Worm (Caenorhabditis elegans) whole organism, mixed stage, embryonic: ENCODE data around the gene cyc-2.2.

Experiments
- M03D4.4 ChIP-seq: sonication (generic microtip); optimal IDR thresholded peaks from 2 replicates; lab custom pipeline; 2017; ENCODE audit warnings: mild to moderate bottlenecking, missing genetic modification characterization, missing compliant biosample characterization
- bed-3 ChIP-seq: fragments of 200-800 bp; sonication (Bioruptor generic); optimal IDR thresholded peaks from 3 replicates; lab custom pipeline; 2018; ENCODE audit warnings: mild to moderate bottlenecking, missing genetic modification characterization, moderate library complexity, missing compliant biosample characterization
- blmp-1 ChIP-seq: fragments of 150-350 bp; optimal IDR thresholded peaks from 2 replicates; lab custom pipeline; 2014; ENCODE audit warnings: missing biosample characterization, missing genetic modification characterization
- ceh-39 ChIP-seq: fragments of 150-350 bp; optimal IDR thresholded peaks from 2 replicates; lab custom pipeline; 2014; ENCODE audit warnings: missing biosample characterization, missing genetic modification characterization
- ceh-43 ChIP-seq: fragments of 200-800 bp; sonication (Bioruptor generic); optimal IDR thresholded peaks from 2 replicates; lab custom pipeline; 2018; ENCODE audit warnings: mild to moderate bottlenecking, missing genetic modification characterization, moderate library complexity, missing compliant biosample characterization
- ceh-83 ChIP-seq: fragments of 200-800 bp; sonication (Bioruptor generic); optimal IDR thresholded peaks from 2 replicates; lab custom pipeline; 2018; ENCODE audit warnings: mild to moderate bottlenecking, missing genetic modification characterization, missing compliant biosample characterization
- ces-1 ChIP-seq: fragments of 150-350 bp; optimal IDR thresholded peaks from 2 replicates; lab custom pipeline; 2014; ENCODE audit warnings: missing biosample characterization, missing genetic modification reagents, missing genetic modification characterization
- drap-1 ChIP-seq: fragments of 200-800 bp; sonication (Bioruptor generic); optimal IDR thresholded peaks from 3 replicates; lab custom pipeline; 2018; ENCODE audit warnings: mild to moderate bottlenecking, missing genetic modification characterization, missing compliant biosample characterization
- elt-1 ChIP-seq: sonication (generic microtip); optimal IDR thresholded peaks from 2 replicates; lab custom pipeline; 2017; ENCODE audit warnings: missing genetic modification characterization, mild to moderate bottlenecking, missing compliant biosample characterization, antibody characterized with exemption, moderate library complexity, borderline replicate concordance; ENCODE audit not compliant: insufficient read depth
- elt-3 ChIP-seq: fragments of 150-350 bp; optimal IDR thresholded peaks from 2 replicates; lab custom pipeline; 2014; ENCODE audit warnings: missing biosample characterization, missing genetic modification characterization
- flh-1 ChIP-seq: fragments of 200-800 bp; sonication (Bioruptor generic); optimal IDR thresholded peaks from 2 replicates; lab custom pipeline; 2018; ENCODE audit warnings: mild to moderate bottlenecking, missing genetic modification characterization, moderate library complexity, missing compliant biosample characterization
- ham-2 ChIP-seq: fragments of 200-800 bp; sonication (Bioruptor generic); optimal IDR thresholded peaks from 2 replicates; lab custom pipeline; 2018; ENCODE audit warnings: mild to moderate bottlenecking, missing genetic modification characterization, missing compliant biosample characterization
- hlh-1 ChIP-seq: fragments of 150-350 bp; optimal IDR thresholded peaks from 2 replicates; lab custom pipeline; 2014; ENCODE audit warnings: missing biosample characterization, missing genetic modification reagents, missing genetic modification characterization
- lin-13 ChIP-seq: fragments of 150-350 bp; optimal IDR thresholded peaks from 2 replicates; lab custom pipeline; 2014; ENCODE audit warnings: missing biosample characterization, missing genetic modification characterization
- lin-32 ChIP-seq: fragments of 200-800 bp; sonication (Bioruptor generic); optimal IDR thresholded peaks from 2 replicates; lab custom pipeline; 2018; ENCODE audit warnings: mild to moderate bottlenecking, missing genetic modification characterization, missing compliant biosample characterization
- lsy-2 ChIP-seq: fragments of 150-350 bp; optimal IDR thresholded peaks from 2 replicates; lab custom pipeline; 2014; ENCODE audit warnings: missing biosample characterization, missing genetic modification characterization
- mab-5 ChIP-seq: fragments of 150-350 bp; optimal IDR thresholded peaks from 2 replicates; lab custom pipeline; 2014; ENCODE audit warnings: missing biosample characterization, missing genetic modification characterization
- mep-1 ChIP-seq: fragments of 150-350 bp; optimal IDR thresholded peaks from 2 replicates; lab custom pipeline; 2017; ENCODE audit warnings: missing biosample characterization, missing genetic modification reagents, missing genetic modification characterization, inconsistent platforms
- mls-2 ChIP-seq: sonication (generic microtip); optimal IDR thresholded peaks from 2 replicates; lab custom pipeline; 2016; ENCODE audit warnings: mild to moderate bottlenecking, missing genetic modification characterization, moderate library complexity, missing compliant biosample characterization
- nhr-2 ChIP-seq: fragments of 150-350 bp; optimal IDR thresholded peaks from 2 replicates; lab custom pipeline; 2014; ENCODE audit warnings: missing biosample characterization, missing genetic modification characterization
- nhr-237 ChIP-seq: fragments of 150-350 bp; optimal IDR thresholded peaks from 2 replicates; lab custom pipeline; 2014; ENCODE audit warnings: missing biosample characterization, missing genetic modification characterization
- nhr-28 ChIP-seq: fragments of 150-350 bp; optimal IDR thresholded peaks from 2 replicates; lab custom pipeline; 2014; ENCODE audit warnings: missing biosample characterization, missing genetic modification characterization
- nhr-76 ChIP-seq: sonication (generic microtip); optimal IDR thresholded peaks from 2 replicates; lab custom pipeline; 2017; ENCODE audit warnings: missing biosample characterization, missing genetic modification characterization
- pha-4 ChIP-seq: fragments of 150-350 bp; optimal IDR thresholded peaks from 2 replicates; lab custom pipeline; 2018; ENCODE audit warnings: missing biosample characterization, missing genetic modification reagents, missing genetic modification characterization
- sem-2 ChIP-seq: fragments of 200-800 bp; sonication (Bioruptor generic); optimal IDR thresholded peaks from 2 replicates; lab custom pipeline; 2018; ENCODE audit warnings: mild to moderate bottlenecking, missing genetic modification characterization, missing compliant biosample characterization
- snpc-4 ChIP-seq: fragments of 150-350 bp; optimal IDR thresholded peaks from 2 replicates; lab custom pipeline; 2014; ENCODE audit warnings: missing biosample characterization, missing genetic modification characterization
- sptf-1 ChIP-seq: sonication (generic microtip); optimal IDR thresholded peaks from 2 replicates; lab custom pipeline; 2017; ENCODE audit warnings: mild to moderate bottlenecking, missing genetic modification characterization, moderate library complexity, missing compliant biosample characterization
- tbx-8 ChIP-seq: fragments of 200-800 bp; sonication (Bioruptor generic); optimal IDR thresholded peaks from 2 replicates; lab custom pipeline; 2018; ENCODE audit warnings: mild to moderate bottlenecking, missing genetic modification characterization, moderate library complexity, missing compliant biosample characterization
- unc-120 ChIP-seq: sonication (generic microtip); optimal IDR thresholded peaks from 2 replicates; lab custom pipeline; 2017; ENCODE audit warnings: missing genetic modification characterization, missing compliant biosample characterization; ENCODE audit not compliant: poor library complexity, severe bottlenecking
- unc-39 ChIP-seq: fragments of 150-350 bp; optimal IDR thresholded peaks from 2 replicates; lab custom pipeline; 2014; ENCODE audit warnings: missing biosample characterization, missing genetic modification characterization
- unc-62 ChIP-seq: fragments of 150-350 bp; optimal IDR thresholded peaks from 2 replicates; lab custom pipeline; 2014; ENCODE audit warnings: missing biosample characterization, missing genetic modification reagents, missing genetic modification characterization
- zip-8 ChIP-seq: fragments of 150-350 bp; optimal IDR thresholded peaks from 2 replicates; lab custom pipeline; 2014; ENCODE audit warnings: missing biosample characterization, missing genetic modification characterization
- ztf-11 ChIP-seq: fragments of 150-350 bp; optimal IDR thresholded peaks from 2 replicates; lab custom pipeline; 2014; ENCODE audit warnings: missing biosample characterization, missing genetic modification characterization

Gene cyc-2.2

DNA sequence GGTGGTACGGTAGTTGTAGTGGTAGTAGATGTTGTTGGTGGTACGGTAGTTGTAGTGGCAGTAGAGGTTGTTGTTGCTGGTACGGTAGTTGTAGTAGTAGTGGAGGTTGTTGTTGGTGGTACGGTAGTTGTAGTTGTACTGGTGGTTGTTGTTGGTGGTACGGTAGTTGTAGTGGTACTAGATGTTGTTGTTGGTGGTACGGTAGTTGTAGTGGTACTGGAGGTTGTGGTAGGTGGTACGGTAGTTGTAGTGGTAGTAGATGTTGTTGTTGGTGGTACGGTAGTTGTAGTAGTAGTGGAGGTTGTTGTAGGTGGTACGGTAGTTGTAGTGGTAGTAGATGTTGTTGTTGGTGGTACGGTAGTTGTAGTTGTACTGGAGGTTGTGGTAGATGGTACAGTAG is 21.0 kb upstream of the cyc-2.2 start:
- TF ChIP-seq flh-1 (GFP tag; lab: Kevin White, UChicago) (peak; percentile 19), mep-1 (tag; lab: Kevin White, UChicago) (no peak)

DNA sequence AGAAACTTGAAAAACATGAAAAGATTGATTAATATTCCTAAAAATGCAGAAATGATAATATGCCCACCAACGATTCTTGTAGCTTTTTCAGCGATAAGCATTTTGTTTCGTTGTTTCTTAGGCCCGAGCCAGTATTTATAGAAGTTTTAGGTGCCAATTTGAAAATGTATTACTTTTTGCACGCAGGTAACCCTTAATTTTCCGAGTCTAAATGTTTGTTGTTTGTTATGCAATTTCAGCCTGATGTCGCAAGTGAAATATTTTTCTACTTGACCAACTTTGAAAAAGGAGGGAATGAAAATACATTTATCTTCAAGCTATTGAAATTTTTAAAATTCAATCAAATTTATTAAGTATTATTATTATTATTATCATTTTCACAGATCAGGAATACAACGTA is 20.0 kb upstream of the cyc-2.2 start, which contains the start of gene srx-113:
srx-113 (minus strand) TSS at position 101 of the 400 bp plus-strand sequence.
- no peak for TF ChIP-seq lin-13 (tag; lab: Kevin White, UChicago)
- TF ChIP-seq elt-3: no peak
- no peak for TF ChIP-seq elt-1 (tag; lab: Kevin White, UChicago)
- no peak for TF ChIP-seq sptf-1
- no peak for TF ChIP-seq drap-1
- TF ChIP-seq nhr-2 (tag; lab: Kevin White, UChicago): no peak
- no peak for TF ChIP-seq unc-120 (tag; lab: Kevin White, UChicago)
- TF ChIP-seq unc-62 (GFP tag; lab: Kevin White, UChicago): no peak
- no peak for TF ChIP-seq nhr-237 (tag; lab: Kevin White, UChicago)
- TF ChIP-seq nhr-76: no peak
- TF ChIP-seq zip-8: no peak
- no peak for TF ChIP-seq mls-2 (tag; lab: Kevin White, UChicago)
- no peak for TF ChIP-seq pha-4 (tag; lab: Kevin White, UChicago)
- TF ChIP-seq bed-3 (GFP tag; lab: Kevin White, UChicago): no peak
- TF ChIP-seq ces-1 (GFP tag; lab: Kevin White, UChicago): no peak
- TF ChIP-seq unc-39 (tag; lab: Kevin White, UChicago): no peak
- TF ChIP-seq lsy-2 (tag; lab: Kevin White, UChicago): no peak
- no peak for TF ChIP-seq tbx-8 (GFP tag; lab: Kevin White, UChicago)
- no peak for TF ChIP-seq ztf-11 (tag; lab: Kevin White, UChicago)
- TF ChIP-seq M03D4.4 (tag; lab: Kevin White, UChicago): no peak

DNA sequence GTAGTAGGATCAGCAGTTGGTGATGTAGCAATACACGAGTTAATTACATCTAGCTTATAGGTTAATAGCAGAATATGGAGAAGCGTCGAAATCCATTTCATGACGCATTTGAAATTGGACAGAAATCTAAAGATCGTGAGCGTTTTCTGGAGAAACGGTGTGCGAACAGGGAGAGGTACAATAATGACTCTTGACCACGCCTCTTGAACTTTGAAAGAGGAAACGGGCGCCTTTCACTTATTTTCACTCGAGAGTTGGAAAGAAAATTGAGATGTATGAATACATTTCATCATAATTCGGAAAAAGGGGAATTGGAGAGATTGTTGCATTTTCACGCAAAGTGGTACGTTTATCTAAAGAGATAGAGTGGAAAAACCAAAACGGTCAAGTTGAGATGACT is 17.7 kb upstream of the cyc-2.2 start, which contains the start of gene F56H9.6:
F56H9.6 (minus strand) TSS at position 101 of the 400 bp plus-strand sequence.
- TF ChIP-seq flh-1 (GFP tag; lab: Kevin White, UChicago) (no peak), sptf-1 (no peak), nhr-76 (no peak), M03D4.4 (tag; lab: Kevin White, UChicago) (no peak), ceh-43 (GFP tag; lab: Kevin White, UChicago) (no peak), blmp-1 (tag; lab: Kevin White, UChicago) (no peak), zip-8 (no peak), mab-5 (tag; lab: Kevin White, UChicago) (no peak), hlh-1 (no peak), snpc-4 (no peak), unc-120 (tag; lab: Kevin White, UChicago) (no peak), ces-1 (GFP tag; lab: Kevin White, UChicago) (no peak), lin-32 (GFP tag; lab: Kevin White, UChicago) (no peak), elt-3 (no peak), nhr-237 (tag; lab: Kevin White, UChicago) (no peak), sem-2 (GFP tag; lab: Kevin White, UChicago) (no peak), mls-2 (tag; lab: Kevin White, UChicago) (no peak), bed-3 (GFP tag; lab: Kevin White, UChicago) (no peak), unc-62 (GFP tag; lab: Kevin White, UChicago) (no peak)
- TF ChIP-seq, all 35 proteins: peak for 0

DNA sequence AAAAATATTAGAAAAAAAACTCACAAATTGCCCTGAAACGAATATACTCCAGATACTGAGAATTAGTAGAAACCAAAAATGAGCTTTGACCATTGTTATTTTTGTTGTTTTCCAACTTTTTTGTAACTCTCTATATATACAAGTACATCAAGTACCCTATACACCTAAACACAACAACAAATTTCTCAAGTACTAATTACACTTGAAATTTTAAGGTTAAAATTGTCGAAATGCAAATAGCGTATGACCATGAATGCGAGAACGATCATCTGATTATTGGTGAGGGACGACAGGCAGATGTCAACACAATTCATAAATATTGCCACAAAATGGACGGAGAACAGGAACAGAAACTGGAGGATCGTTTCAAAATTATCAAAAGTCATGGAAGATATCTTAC is 12.4 kb upstream of the cyc-2.2 start, which contains the start of gene F56H9.9:
F56H9.9 (minus strand) TSS at position 101 of the 400 bp plus-strand sequence.
- TF ChIP-seq bed-3 (GFP tag; lab: Kevin White, UChicago) (no peak), zip-8 (no peak), flh-1 (GFP tag; lab: Kevin White, UChicago) (no peak), elt-1 (tag; lab: Kevin White, UChicago) (no peak), hlh-1 (no peak), snpc-4 (no peak), ceh-83 (no peak), unc-62 (GFP tag; lab: Kevin White, UChicago) (no peak), mls-2 (tag; lab: Kevin White, UChicago) (no peak), pha-4 (tag; lab: Kevin White, UChicago) (no peak), ztf-11 (tag; lab: Kevin White, UChicago) (no peak), unc-120 (tag; lab: Kevin White, UChicago) (no peak), ham-2 (no peak), ces-1 (GFP tag; lab: Kevin White, UChicago) (no peak), ceh-39 (tag; lab: Kevin White, UChicago) (no peak), lin-32 (GFP tag; lab: Kevin White, UChicago) (no peak), elt-3 (no peak), nhr-237 (tag; lab: Kevin White, UChicago) (no peak), nhr-28 (tag; lab: Kevin White, UChicago) (no peak)
